Fruit fly (Drosophila melanogaster) whole organism, embryonic: ENCODE measurements around the gene Sys1.

ENCODE experiments used
- Antp ChIP-seq: fragments of 200-800 bp; sonication (Bioruptor generic); optimal IDR thresholded peaks from 3 replicates; lab custom pipeline; 2016; ENCODE audit warnings: missing biosample characterization, missing genetic modification characterization
- Atf-2 ChIP-seq: fragments of 200-800 bp; sonication (Bioruptor generic); optimal IDR thresholded peaks from 2 replicates; lab custom pipeline; 2016; ENCODE audit warnings: missing biosample characterization, missing genetic modification characterization
- B-H1 ChIP-seq: fragments of 200-800 bp; sonication (Bioruptor generic); IDR thresholded peaks from 3 replicates; pipeline ENCODE4 v1.3.6; 2022; ENCODE audit warnings: missing biosample characterization, missing genetic modification characterization
- CG12236 ChIP-seq: fragments of 200-800 bp; sonication (Bioruptor generic); optimal IDR thresholded peaks from 2 replicates; lab custom pipeline; 2016; ENCODE audit warnings: missing biosample characterization, missing genetic modification characterization
- CG12769 ChIP-seq: fragments of 200-800 bp; sonication (Bioruptor generic); optimal IDR thresholded peaks from 2 replicates; lab custom pipeline; 2019; ENCODE audit warnings: missing biosample characterization, mild to moderate bottlenecking, missing genetic modification characterization, moderate library complexity
- CG12942 ChIP-seq: fragments of 200-800 bp; sonication (Bioruptor generic); optimal IDR thresholded peaks from 3 replicates; lab custom pipeline; 2016; ENCODE audit warnings: missing biosample characterization, missing genetic modification characterization
- CG13424 ChIP-seq: fragments of 200-800 bp; sonication (Bioruptor generic); optimal IDR thresholded peaks from 2 replicates; lab custom pipeline; 2019; ENCODE audit warnings: missing biosample characterization, mild to moderate bottlenecking, missing genetic modification characterization, moderate library complexity
- CG15479 ChIP-seq: fragments of 200-800 bp; sonication (Bioruptor generic); optimal IDR thresholded peaks from 3 replicates; lab custom pipeline; 2019; ENCODE audit warnings: missing biosample characterization, mild to moderate bottlenecking, missing genetic modification characterization, moderate library complexity
- CG15696 ChIP-seq: fragments of 200-800 bp; sonication (Bioruptor generic); optimal IDR thresholded peaks from 2 replicates; lab custom pipeline; 2019; ENCODE audit warnings: missing biosample characterization, mild to moderate bottlenecking, missing genetic modification characterization, moderate library complexity
- CG16815 ChIP-seq: fragments of 200-800 bp; sonication (Bioruptor generic); optimal IDR thresholded peaks from 3 replicates; lab custom pipeline; 2017; ENCODE audit warnings: missing biosample characterization, mild to moderate bottlenecking, missing genetic modification characterization
- CG17912 ChIP-seq: fragments of 200-800 bp; sonication (Bioruptor generic); optimal IDR thresholded peaks from 2 replicates; lab custom pipeline; 2018; ENCODE audit warnings: missing biosample characterization, mild to moderate bottlenecking, missing genetic modification characterization
- CG18262 ChIP-seq: fragments of 200-800 bp; optimal IDR thresholded peaks from 3 replicates; lab custom pipeline; 2019; ENCODE audit warnings: missing biosample characterization, mild to moderate bottlenecking, missing genetic modification characterization, moderate library complexity
- CG2889 ChIP-seq: fragments of 200-800 bp; sonication (Bioruptor generic); IDR thresholded peaks from 3 replicates; pipeline ENCODE4 v1.3.6; 2022; ENCODE audit warnings: missing biosample characterization, missing genetic modification characterization
- CG3281 ChIP-seq: fragments of 200-800 bp; sonication (Bioruptor generic); optimal IDR thresholded peaks from 3 replicates; lab custom pipeline; 2017; ENCODE audit warnings: missing biosample characterization, mild to moderate bottlenecking, missing genetic modification characterization
- CG34422 ChIP-seq: fragments of 200-800 bp; sonication (Bioruptor generic); IDR thresholded peaks from 3 replicates; pipeline ENCODE4 v1.3.6; 2022; ENCODE audit warnings: missing biosample characterization, missing genetic modification characterization
- CG4328 ChIP-seq: fragments of 200-800 bp; sonication (Bioruptor generic); optimal IDR thresholded peaks from 3 replicates; lab custom pipeline; 2017; ENCODE audit warnings: missing biosample characterization, missing genetic modification reagents, missing genetic modification characterization
- CG4820 ChIP-seq: fragments of 200-800 bp; sonication (Bioruptor generic); optimal IDR thresholded peaks from 3 replicates; lab custom pipeline; 2016; ENCODE audit warnings: missing biosample characterization, missing genetic modification characterization
- CG6765 ChIP-seq: fragments of 200-800 bp; sonication (Bioruptor generic); optimal IDR thresholded peaks from 3 replicates; lab custom pipeline; 2017; ENCODE audit warnings: missing biosample characterization, mild to moderate bottlenecking, missing genetic modification characterization
- CG6791 ChIP-seq: fragments of 200-800 bp; sonication (Bioruptor generic); IDR thresholded peaks from 3 replicates; pipeline ENCODE4 v1.3.6; 2022; ENCODE audit warnings: missing biosample characterization, missing genetic modification characterization; ENCODE audit not compliant: partially characterized antibody
- CG7556 ChIP-seq: fragments of 200-800 bp; sonication (Bioruptor generic); optimal IDR thresholded peaks from 2 replicates; lab custom pipeline; 2017; ENCODE audit warnings: missing biosample characterization, mild to moderate bottlenecking, missing genetic modification characterization
- CG9727 ChIP-seq: fragments of 200-800 bp; sonication (Bioruptor generic); optimal IDR thresholded peaks from 3 replicates; lab custom pipeline; 2017; ENCODE audit warnings: missing biosample characterization, mild to moderate bottlenecking, missing genetic modification characterization
- CrebB ChIP-seq: fragments of 200-800 bp; sonication (Bioruptor generic); optimal IDR thresholded peaks from 3 replicates; lab custom pipeline; 2018; ENCODE audit warnings: missing biosample characterization, mild to moderate bottlenecking, missing genetic modification characterization
- Deaf1 ChIP-seq: fragments of 200-800 bp; optimal IDR thresholded peaks from 3 replicates; lab custom pipeline; 2019; ENCODE audit warnings: missing biosample characterization, mild to moderate bottlenecking, missing genetic modification characterization, moderate library complexity
- Eip74EF ChIP-seq, 2 experiments: fragments of 200-800 bp in 1 of 2; fragments of >200 bp in 1 of 2; sonication (Bioruptor generic) in 1 of 2; optimal IDR thresholded peaks; 2 replicates each; lab custom pipeline; 2017 to 2019; ENCODE audit warnings: missing biosample characterization in 2 of 2, missing genetic modification characterization in 2 of 2, mild to moderate bottlenecking in 1 of 2, moderate library complexity in 1 of 2
- Fer3 ChIP-seq: fragments of 200-800 bp; sonication (Bioruptor generic); optimal IDR thresholded peaks from 2 replicates; lab custom pipeline; 2018; ENCODE audit warnings: missing biosample characterization, mild to moderate bottlenecking, missing genetic modification characterization, moderate library complexity
- Hand ChIP-seq: fragments of 200-800 bp; sonication (Bioruptor generic); optimal IDR thresholded peaks from 2 replicates; lab custom pipeline; 2017; ENCODE audit warnings: mild to moderate bottlenecking, missing biosample characterization, missing genetic modification reagents, missing genetic modification characterization
- Six4 ChIP-seq: fragments of 200-800 bp; sonication (Bioruptor generic); optimal IDR thresholded peaks from 2 replicates; lab custom pipeline; 2016; ENCODE audit warnings: missing biosample characterization, missing genetic modification characterization
- Sox102F ChIP-seq: fragments of 200-800 bp; sonication (Bioruptor generic); optimal IDR thresholded peaks from 2 replicates; lab custom pipeline; 2018; ENCODE audit warnings: missing biosample characterization, mild to moderate bottlenecking, missing genetic modification characterization, moderate library complexity
- TFAM ChIP-seq: fragments of 200-800 bp; sonication (Bioruptor generic); optimal IDR thresholded peaks from 2 replicates; lab custom pipeline; 2017; ENCODE audit warnings: missing biosample characterization, missing genetic modification characterization, inconsistent platforms
- Xbp1 ChIP-seq: fragments of 200-800 bp; sonication (Bioruptor generic); optimal IDR thresholded peaks from 3 replicates; lab custom pipeline; 2016; ENCODE audit warnings: missing biosample characterization, mild to moderate bottlenecking, missing genetic modification characterization
- bigmax ChIP-seq: fragments of 200-800 bp; sonication (Bioruptor generic); optimal IDR thresholded peaks from 2 replicates; lab custom pipeline; 2018; ENCODE audit warnings: missing biosample characterization, mild to moderate bottlenecking, missing genetic modification characterization
- br ChIP-seq: fragments of >200 bp; optimal IDR thresholded peaks from 2 replicates; lab custom pipeline; 2017
- crc ChIP-seq: fragments of 200-800 bp; sonication (Bioruptor generic); optimal IDR thresholded peaks from 2 replicates; lab custom pipeline; 2016; ENCODE audit warnings: missing biosample characterization, missing genetic modification characterization
- croc ChIP-seq: fragments of 200-800 bp; sonication (Bioruptor generic); conservative IDR thresholded peaks from 3 replicates; pipeline ENCODE4 v1.3.6; 2022; ENCODE audit warnings: missing biosample characterization, missing genetic modification characterization
- disco-r ChIP-seq: fragments of 200-800 bp; sonication (Bioruptor generic); optimal IDR thresholded peaks from 2 replicates; lab custom pipeline; 2016; ENCODE audit warnings: missing biosample characterization, missing genetic modification characterization
- dpn ChIP-seq, 2 experiments: fragments of 200-800 bp; sonication (Bioruptor generic); optimal IDR thresholded peaks; 3 replicates each; lab custom pipeline; 2016; ENCODE audit warnings: missing biosample characterization in 2 of 2, missing genetic modification characterization in 2 of 2
- en ChIP-seq: fragments of 200-800 bp; sonication (Bioruptor generic); optimal IDR thresholded peaks from 2 replicates; lab custom pipeline; 2016; ENCODE audit warnings: missing biosample characterization, missing genetic modification characterization
- fd96Cb ChIP-seq: fragments of 200-800 bp; sonication (Bioruptor generic); optimal IDR thresholded peaks from 2 replicates; lab custom pipeline; 2018; ENCODE audit warnings: missing biosample characterization, mild to moderate bottlenecking, missing genetic modification characterization, moderate library complexity
- kah ChIP-seq: fragments of 200-800 bp; sonication (Bioruptor generic); optimal IDR thresholded peaks from 2 replicates; lab custom pipeline; 2018; ENCODE audit warnings: missing biosample characterization, mild to moderate bottlenecking, missing genetic modification characterization
- lbe ChIP-seq: fragments of 200-800 bp; sonication (Bioruptor generic); optimal IDR thresholded peaks from 2 replicates; lab custom pipeline; 2016; ENCODE audit warnings: missing biosample characterization, mild to moderate bottlenecking, missing genetic modification characterization
- mam ChIP-seq: fragments of 200-800 bp; sonication (Bioruptor generic); optimal IDR thresholded peaks from 3 replicates; lab custom pipeline; 2016; ENCODE audit warnings: missing biosample characterization, missing genetic modification characterization
- nau ChIP-seq: fragments of 200-800 bp; sonication (Bioruptor generic); optimal IDR thresholded peaks from 3 replicates; lab custom pipeline; 2017; ENCODE audit warnings: missing biosample characterization, mild to moderate bottlenecking, missing genetic modification characterization, missing genetic modification reagents
- phol ChIP-seq: fragments of 200-800 bp; sonication (Bioruptor generic); optimal IDR thresholded peaks from 3 replicates; lab custom pipeline; 2018; ENCODE audit warnings: missing biosample characterization, mild to moderate bottlenecking, missing genetic modification characterization, moderate library complexity
- pita ChIP-seq: fragments of 200-800 bp; sonication (Bioruptor generic); optimal IDR thresholded peaks from 2 replicates; lab custom pipeline; 2017; ENCODE audit warnings: missing biosample characterization, mild to moderate bottlenecking, missing genetic modification characterization
- prd ChIP-seq, 3 experiments: fragments of >200 bp in 2 of 3; fragments of 200-800 bp in 1 of 3; sonication (Bioruptor generic) in 1 of 3; optimal IDR thresholded peaks in 2 of 3; IDR thresholded peaks in 1 of 3; 2 replicates in 2 of 3; 3 replicates in 1 of 3; pipeline versions ENCODE4 v1.3.6 to Lab custom; 2017 to 2022; ENCODE audit warnings: missing biosample characterization in 1 of 3, missing genetic modification characterization in 1 of 3
- slp2 ChIP-seq: fragments of 200-800 bp; sonication (Bioruptor generic); optimal IDR thresholded peaks from 2 replicates; lab custom pipeline; 2016; ENCODE audit warnings: missing biosample characterization, missing genetic modification characterization
- sna ChIP-seq: fragments of 200-800 bp; sonication (Bioruptor generic); IDR thresholded peaks from 2 replicates; pipeline ENCODE4 v1.3.6; 2022; ENCODE audit warnings: missing biosample characterization, missing genetic modification characterization; ENCODE audit not compliant: partially characterized antibody
- yki ChIP-seq: fragments of >200 bp; optimal IDR thresholded peaks from 3 replicates; lab custom pipeline; 2018

Sys1 gene

DNA sequence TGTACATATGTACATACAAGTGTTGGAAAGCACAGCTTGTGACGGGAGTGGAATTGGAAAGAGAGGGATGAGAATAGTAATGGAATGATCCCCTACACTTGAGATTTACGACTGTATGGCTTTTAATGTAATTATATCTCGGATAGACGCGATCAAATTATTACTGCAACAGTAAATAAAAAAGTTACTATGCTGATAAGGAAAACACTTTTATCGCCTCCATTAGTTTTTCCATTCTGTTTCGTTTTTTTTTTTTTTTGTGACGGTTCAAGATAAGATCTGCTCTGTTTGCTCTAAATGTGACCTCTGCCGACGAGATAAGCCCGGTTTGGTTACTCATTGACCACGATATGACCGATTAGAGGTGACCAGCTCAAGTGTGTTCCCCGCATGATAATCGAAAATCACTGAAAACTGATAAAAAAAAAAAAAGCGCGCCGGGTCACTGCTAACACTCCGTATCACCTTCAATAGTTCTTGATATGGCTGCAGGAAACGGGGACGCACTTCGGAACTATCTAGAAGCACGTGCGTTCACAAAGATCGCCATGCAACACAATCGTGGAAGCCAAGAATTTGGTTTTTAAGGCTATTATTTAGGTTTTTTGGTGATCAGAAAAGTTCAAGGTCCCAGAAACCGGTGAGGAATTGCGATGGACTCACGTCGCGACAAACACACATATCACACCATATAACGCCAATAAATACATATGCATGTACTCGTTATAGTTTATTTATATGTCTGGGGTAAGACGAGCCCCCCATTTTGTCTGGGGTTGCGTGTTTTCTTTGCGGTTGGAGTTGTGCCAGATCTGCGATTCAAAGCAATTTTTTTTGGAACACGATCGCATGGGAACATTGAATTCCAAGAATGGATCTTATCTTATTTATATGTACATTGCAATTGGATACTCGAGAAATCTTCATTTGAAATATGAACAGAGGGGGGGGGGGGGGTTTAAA is 18.2 kb downstream of the Sys1 start, which contains the start of gene p (continued):
- TF ChIP-seq Antp (peak; percentile 19), Eip74EF (GFP tag; optimal IDR thresholded peaks at IDR 0.05; lab: Kevin White, UChicago) (peak in 1 of 2 experiments; percentile 50), Fer3 (peak; percentile 21), Xbp1 (peak; percentile 38), bigmax (no peak), en (no peak), fd96Cb (tag; lab: Kevin White, UChicago) (no peak), TFAM (GFP tag; lab: Kevin White, UChicago) (no peak), CG34422 (GFP tag; lab: Robert Waterston, UW) (no peak), Deaf1 (tag; lab: Kevin White, UChicago) (no peak), B-H1 (GFP tag; lab: Robert Waterston, UW) (no peak; the same call in 2 of the 3 replicates), croc (GFP tag; lab: Robert Waterston, UW) (no peak), Sox102F (GFP tag; lab: Kevin White, UChicago) (peak; percentile 41), CrebB (peak; percentile 15), sna (GFP tag; lab: Robert Waterston, UW) (no peak), slp2 (GFP tag; lab: Kevin White, UChicago) (peak; percentile 36), CG15696 (peak; percentile 40), Six4 (GFP tag; lab: Kevin White, UChicago) (peak; percentile 24), lbe (GFP tag; lab: Kevin White, UChicago) (no peak), CG6791 (no peak), CG15479 (peak; percentile 68), CG17912 (no peak), yki (no peak), nau (peak; percentile 13), CG2889 (GFP tag; lab: Robert Waterston, UW) (no peak), CG12942 (GFP tag; lab: Kevin White, UChicago) (peak; percentile 23), CG7556 (peak; percentile 61), CG3281 (peak; percentile 14), CG4820 (GFP tag; lab: Kevin White, UChicago) (no peak), dpn (GFP tag; optimal IDR thresholded peaks at IDR 0.05; lab: Kevin White, UChicago) (peak; percentile 36 to 45), Atf-2 (no peak), prd (optimal IDR thresholded peaks at IDR 0.05; lab: Kevin White, UChicago) (no peak), prd (GFP tag; IDR thresholded peaks at IDR 0.05; lab: Robert Waterston, UW) (peak; percentile 37; the same call in 1 of the 3 replicates), CG4328 (no peak), CG13424 (tag; lab: Kevin White, UChicago) (peak; percentile 31), mam (GFP tag; lab: Kevin White, UChicago) (peak; percentile 59), Hand (peak; percentile 5), CG12769 (tag; lab: Kevin White, UChicago) (no peak), kah (peak; percentile 30), CG18262 (tag; lab: Kevin White, UChicago) (peak; percentile 41), CG9727 (GFP tag; lab: Kevin White, UChicago) (peak; percentile 37), CG6765 (GFP tag; lab: Kevin White, UChicago) (peak; percentile 32), CG16815 (GFP tag; lab: Kevin White, UChicago) (peak; percentile 6), crc (GFP tag; lab: Kevin White, UChicago) (peak; percentile 7), CG12236 (GFP tag; lab: Kevin White, UChicago) (peak; percentile 35), phol (peak; percentile 38), disco-r (GFP tag; lab: Kevin White, UChicago) (no peak), pita (GFP tag; lab: Kevin White, UChicago) (no peak), br (lab: Kevin White, UChicago) (no peak)
